Worm (Caenorhabditis elegans) whole organism, L2 larva: ENCODE measurements around the gene nas-39.
A peak's percentile ranks its signal among the peaks of the same experiment; 100 is the strongest.

Experiments
- C34F6.9 ChIP-seq: fragments of 150-350 bp; optimal IDR thresholded peaks from 2 replicates; lab custom pipeline; 2014; ENCODE audit warnings: missing biosample characterization, missing genetic modification characterization
- F13H6.1 ChIP-seq: sonication (generic microtip); optimal IDR thresholded peaks from 2 replicates; lab custom pipeline; 2016; ENCODE audit warnings: missing genetic modification characterization, missing compliant biosample characterization
- R02D3.7 ChIP-seq: fragments of 150-350 bp; optimal IDR thresholded peaks from 2 replicates; lab custom pipeline; 2014; ENCODE audit warnings: missing biosample characterization, missing genetic modification characterization
- Y55F3AM.14 ChIP-seq: fragments of 200-800 bp; sonication (Bioruptor generic); optimal IDR thresholded peaks from 2 replicates; lab custom pipeline; 2018; ENCODE audit warnings: mild to moderate bottlenecking, missing genetic modification characterization, missing compliant biosample characterization
- ZK546.5 ChIP-seq: sonication (generic microtip); optimal IDR thresholded peaks from 2 replicates; lab custom pipeline; 2017; ENCODE audit warnings: missing biosample characterization, missing genetic modification characterization
- ceh-16 ChIP-seq: fragments of 150-350 bp; optimal IDR thresholded peaks from 2 replicates; lab custom pipeline; 2014; ENCODE audit warnings: missing biosample characterization, missing genetic modification characterization
- crh-2 ChIP-seq: sonication (generic microtip); optimal IDR thresholded peaks from 2 replicates; lab custom pipeline; 2017; ENCODE audit warnings: missing biosample characterization, missing genetic modification characterization
- dmd-4 ChIP-seq: sonication (generic microtip); optimal IDR thresholded peaks from 2 replicates; lab custom pipeline; 2017; ENCODE audit warnings: missing biosample characterization, missing genetic modification characterization
- egl-27 ChIP-seq: sonication (generic microtip); optimal IDR thresholded peaks from 3 replicates; lab custom pipeline; 2017; ENCODE audit warnings: missing biosample characterization, missing genetic modification reagents, missing genetic modification characterization
- fos-1 ChIP-seq: fragments of 150-350 bp; optimal IDR thresholded peaks from 2 replicates; lab custom pipeline; 2014; ENCODE audit warnings: missing biosample characterization, missing genetic modification characterization
- lin-11 ChIP-seq: fragments of 150-350 bp; sonication (generic microtip); optimal IDR thresholded peaks from 2 replicates; lab custom pipeline; 2014; ENCODE audit warnings: missing biosample characterization, missing genetic modification characterization, inconsistent platforms, mixed read lengths
- lin-13 ChIP-seq: fragments of 150-350 bp; optimal IDR thresholded peaks from 2 replicates; lab custom pipeline; 2014; ENCODE audit warnings: missing biosample characterization, missing genetic modification reagents, missing genetic modification characterization
- lin-39 ChIP-seq: fragments of 150-350 bp; optimal IDR thresholded peaks from 2 replicates; lab custom pipeline; 2014; ENCODE audit warnings: missing biosample characterization, missing genetic modification reagents, missing genetic modification characterization
- lsy-2 ChIP-seq, 2 experiments: fragments of 150-350 bp in 1 of 2; sonication (generic microtip) in 1 of 2; optimal IDR thresholded peaks; 2 replicates each; lab custom pipeline; 2014 to 2017; ENCODE audit warnings: missing biosample characterization in 2 of 2, missing genetic modification characterization in 2 of 2
- mab-5 ChIP-seq: fragments of 150-350 bp; optimal IDR thresholded peaks from 2 replicates; lab custom pipeline; 2014; ENCODE audit warnings: missing biosample characterization, missing genetic modification characterization
- mbf-1 ChIP-seq: sonication (generic microtip); optimal IDR thresholded peaks from 2 replicates; lab custom pipeline; 2017; ENCODE audit warnings: missing biosample characterization, missing genetic modification characterization
- nhr-12 ChIP-seq: fragments of 150-350 bp; optimal IDR thresholded peaks from 2 replicates; lab custom pipeline; 2014; ENCODE audit warnings: missing biosample characterization, missing genetic modification characterization
- nhr-129 ChIP-seq: fragments of 150-350 bp; optimal IDR thresholded peaks from 2 replicates; lab custom pipeline; 2014; ENCODE audit warnings: missing biosample characterization, missing genetic modification characterization
- nhr-21 ChIP-seq: fragments of 150-350 bp; optimal IDR thresholded peaks from 2 replicates; lab custom pipeline; 2014; ENCODE audit warnings: missing biosample characterization, missing genetic modification characterization
- nhr-25 ChIP-seq: fragments of 150-350 bp; sonication (generic microtip); optimal IDR thresholded peaks from 3 replicates; lab custom pipeline; 2014; ENCODE audit warnings: missing biosample characterization, missing genetic modification characterization
- nhr-6 ChIP-seq: fragments of 150-350 bp; optimal IDR thresholded peaks from 2 replicates; lab custom pipeline; 2014; ENCODE audit warnings: missing biosample characterization, missing genetic modification characterization
- nhr-77 ChIP-seq: fragments of 150-350 bp; optimal IDR thresholded peaks from 2 replicates; lab custom pipeline; 2014; ENCODE audit warnings: missing biosample characterization, missing genetic modification characterization
- peb-1 ChIP-seq: fragments of 150-350 bp; optimal IDR thresholded peaks from 2 replicates; lab custom pipeline; 2014; ENCODE audit warnings: missing biosample characterization, missing genetic modification characterization
- sem-4 ChIP-seq: fragments of 150-350 bp; optimal IDR thresholded peaks from 2 replicates; lab custom pipeline; 2014; ENCODE audit warnings: missing biosample characterization, missing genetic modification reagents, missing genetic modification characterization
- sma-3 ChIP-seq: sonication (generic microtip); optimal IDR thresholded peaks from 2 replicates; lab custom pipeline; 2016; ENCODE audit warnings: missing genetic modification reagents, missing genetic modification characterization, missing compliant biosample characterization
- sma-9 ChIP-seq, 2 experiments: fragments of 150-350 bp in 1 of 2; sonication (generic microtip) in 1 of 2; optimal IDR thresholded peaks; 2 replicates each; lab custom pipeline; 2014 to 2016; ENCODE audit warnings: missing genetic modification characterization in 2 of 2, mild to moderate bottlenecking in 1 of 2, missing biosample characterization in 1 of 2, missing compliant biosample characterization in 1 of 2, missing genetic modification reagents in 1 of 2, moderate library complexity in 1 of 2
- snpc-4 ChIP-seq: fragments of 150-350 bp; optimal IDR thresholded peaks from 2 replicates; lab custom pipeline; 2014; ENCODE audit warnings: missing biosample characterization, missing genetic modification characterization
- unc-39 ChIP-seq: fragments of 150-350 bp; optimal IDR thresholded peaks from 2 replicates; lab custom pipeline; 2014; ENCODE audit warnings: missing biosample characterization, missing genetic modification characterization
- unc-55 ChIP-seq: fragments of 150-350 bp; sonication (generic microtip); optimal IDR thresholded peaks from 3 replicates; lab custom pipeline; 2014; ENCODE audit warnings: missing biosample characterization, missing genetic modification reagents, missing genetic modification characterization
- unc-62 ChIP-seq: fragments of 150-350 bp; optimal IDR thresholded peaks from 2 replicates; lab custom pipeline; 2014; ENCODE audit warnings: missing biosample characterization, missing genetic modification reagents, missing genetic modification characterization
- zag-1 ChIP-seq: fragments of 150-350 bp; optimal IDR thresholded peaks from 2 replicates; lab custom pipeline; 2014; ENCODE audit warnings: missing biosample characterization, missing genetic modification characterization
- ztf-1 ChIP-seq: fragments of 200-800 bp; sonication (Bioruptor generic); conservative IDR thresholded peaks from 2 replicates; pipeline ENCODE4 v1.3.6; 2022; ENCODE audit warnings: missing genetic modification characterization, missing compliant biosample characterization
- ztf-4 ChIP-seq: fragments of 150-350 bp; optimal IDR thresholded peaks from 2 replicates; lab custom pipeline; 2014; ENCODE audit warnings: missing biosample characterization, missing genetic modification characterization

Gene nas-39

ce11 chrX:16468845-16469244 lies 12.1 kb downstream of the nas-39 start:
- TF ChIP-seq egl-27 (tag; lab: Kevin White, UChicago), result no peak
- no peak for TF ChIP-seq mbf-1
- TF ChIP-seq lsy-2 (tag; optimal IDR thresholded peaks at IDR 0.05; lab: Kevin White, UChicago), result no peak
- TF ChIP-seq nhr-25 (tag; lab: Kevin White, UChicago), result no peak

DNA sequence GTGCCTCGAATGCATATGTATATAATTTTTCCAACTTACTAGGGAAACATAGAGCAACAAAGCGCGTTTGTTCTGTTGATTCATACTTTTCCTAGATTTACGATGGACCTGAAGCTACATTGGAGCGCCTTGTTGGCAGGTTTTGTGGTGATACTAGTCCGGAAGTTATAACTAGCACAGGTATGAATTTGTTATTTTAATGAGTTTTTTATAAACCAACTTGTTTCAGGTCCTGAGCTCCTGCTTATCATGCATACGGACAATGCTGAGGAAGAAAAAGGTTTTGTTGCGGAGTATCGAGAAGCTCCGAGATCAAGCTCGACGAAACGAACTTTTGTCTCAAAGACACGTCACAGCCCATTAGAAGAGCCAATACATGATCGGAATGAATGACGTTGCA lies 14.0 kb downstream of the nas-39 start, which contains the start of gene F38E9.1:
Gene F38E9.1, plus strand, starts transcription at position 301 of the 400 bp plus-strand sequence.
- TF ChIP-seq sma-3 (GFP tag; lab: Kevin White, UChicago) (no peak), nhr-129 (tag; lab: Kevin White, UChicago) (no peak), dmd-4 (tag; lab: Kevin White, UChicago) (no peak), ceh-16 (tag; lab: Kevin White, UChicago) (no peak), peb-1 (no peak), R02D3.7 (no peak), nhr-77 (no peak)
- TF ChIP-seq, all 48 proteins: peak for 0

DNA sequence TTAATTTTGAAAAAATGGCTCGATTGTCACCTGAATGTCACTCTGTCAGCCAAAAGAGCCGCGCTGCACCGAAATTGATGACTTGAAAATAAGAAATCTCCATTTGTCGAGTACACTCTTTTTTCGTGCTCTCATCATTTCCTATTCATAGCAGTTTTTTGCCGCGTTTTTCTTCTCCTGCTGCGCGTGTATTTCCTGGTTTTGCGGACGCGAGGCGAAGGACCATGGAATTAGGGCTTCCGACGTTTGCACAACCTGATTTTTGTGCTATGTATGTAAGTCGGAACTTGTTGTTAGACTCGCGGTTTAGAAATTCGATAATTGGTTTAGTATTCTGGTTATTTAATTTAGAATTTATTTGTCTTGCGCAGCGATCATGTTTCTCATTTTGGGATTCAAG lies 23.5 kb downstream of the nas-39 start:
- TF ChIP-seq nhr-77 (no peak), sma-9 (GFP tag; optimal IDR thresholded peaks at IDR 0.05; lab: Kevin White, UChicago) (peak; percentile 13), sma-9 (tag; optimal IDR thresholded peaks at IDR 0.05; lab: Kevin White, UChicago) (no peak), unc-55 (GFP tag; lab: Kevin White, UChicago) (peak; percentile 19)

DNA sequence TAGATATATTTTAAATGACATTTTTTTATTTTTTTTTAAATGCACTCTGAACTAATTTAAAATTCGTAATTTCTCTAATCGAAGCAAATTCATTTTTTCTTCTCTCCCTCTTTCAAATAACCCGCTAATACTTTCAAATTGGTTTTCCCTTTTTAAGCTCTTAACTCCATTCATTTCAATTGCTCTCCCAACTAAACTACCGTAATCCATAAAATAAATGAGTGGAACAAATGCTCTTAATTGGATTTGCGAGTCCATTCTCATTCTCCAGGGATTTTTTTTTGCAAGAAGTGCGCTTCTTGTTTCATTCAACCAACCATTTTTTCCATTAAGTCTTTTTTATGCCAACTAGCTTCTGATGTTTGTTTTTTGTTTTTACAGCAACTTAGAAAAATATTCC lies 24.3 kb downstream of the nas-39 start:
- TF ChIP-seq unc-62 (GFP tag; lab: Kevin White, UChicago) (no peak), mbf-1 (no peak), sma-3 (GFP tag; lab: Kevin White, UChicago) (no peak), ztf-1 (GFP tag; lab: Robert Waterston, UW) (no peak), nhr-6 (tag; lab: Kevin White, UChicago) (no peak), lsy-2 (tag; optimal IDR thresholded peaks at IDR 0.05; lab: Kevin White, UChicago) (peak in 1 of 2 experiments; percentile 49), lin-11 (tag; lab: Kevin White, UChicago) (no peak), nhr-21 (tag; lab: Kevin White, UChicago) (no peak)
- TF ChIP-seq, all 48 proteins: peak for 1

ce11 chrX:16482944-16483343 lies 26.2 kb downstream of the nas-39 start:
- TF ChIP-seq sma-3 (GFP tag; lab: Kevin White, UChicago), result no peak
- no peak for TF ChIP-seq nhr-129 (tag; lab: Kevin White, UChicago)
- TF ChIP-seq ceh-16 (tag; lab: Kevin White, UChicago), result no peak
- no peak for TF ChIP-seq nhr-12 (tag; lab: Kevin White, UChicago)
- no peak for TF ChIP-seq mab-5
- TF ChIP-seq unc-55 (GFP tag; lab: Kevin White, UChicago), result no peak
- TF ChIP-seq ZK546.5 (tag; lab: Kevin White, UChicago), result no peak
- no peak for TF ChIP-seq nhr-6 (tag; lab: Kevin White, UChicago)

DNA sequence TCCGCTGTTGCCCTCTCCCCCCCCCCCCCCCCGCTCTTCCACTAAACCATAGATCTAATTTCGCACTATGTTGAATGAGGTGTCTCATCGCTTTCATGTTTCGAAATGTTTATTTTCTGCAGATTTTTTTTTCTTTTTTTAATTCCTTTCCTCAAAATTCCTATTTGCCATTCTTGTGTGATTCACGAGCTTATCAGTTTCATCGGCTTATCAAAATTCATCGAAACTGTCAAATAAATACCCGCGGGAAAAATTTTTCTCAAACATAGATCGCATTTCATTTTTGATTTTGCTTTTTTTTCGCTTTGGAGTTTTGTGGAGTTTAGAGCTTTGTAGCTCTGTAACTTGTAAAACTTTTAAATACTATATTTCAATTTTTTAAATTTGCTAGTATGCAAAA lies 27.3 kb downstream of the nas-39 start:
- TF ChIP-seq fos-1 (tag; lab: Kevin White, UChicago) (peak; percentile 80), nhr-21 (tag; lab: Kevin White, UChicago) (no peak), sem-4 (tag; lab: Kevin White, UChicago) (no peak), unc-55 (GFP tag; lab: Kevin White, UChicago) (peak; percentile 29)
- TF ChIP-seq, all 48 proteins: peak for 2

DNA sequence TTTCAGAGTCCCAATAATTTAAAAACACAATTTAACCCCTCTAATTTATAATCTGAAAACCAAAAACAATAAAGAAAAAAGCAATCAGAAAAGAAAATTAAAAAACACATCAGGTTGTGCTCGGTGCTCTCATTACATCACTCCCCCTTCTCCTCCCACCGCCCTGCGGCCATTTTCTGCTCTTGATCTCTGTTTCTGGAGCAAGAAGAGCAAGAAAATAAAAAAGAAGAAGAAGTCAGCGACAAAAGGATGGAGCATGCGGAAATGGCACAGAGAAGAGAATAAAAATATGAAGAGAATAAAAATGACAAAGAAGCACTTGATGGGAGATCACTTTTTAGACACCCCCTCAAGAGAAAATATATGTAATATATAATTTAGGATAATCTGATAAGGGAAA lies 28.0 kb downstream of the nas-39 start:
- TF ChIP-seq ztf-4 (no peak), zag-1 (tag; lab: Kevin White, UChicago) (peak; percentile 44), lin-13 (GFP tag; lab: Kevin White, UChicago) (peak; percentile 22), lin-39 (no peak), sma-9 (GFP tag; optimal IDR thresholded peaks at IDR 0.05; lab: Kevin White, UChicago) (peak; percentile 40), sma-9 (tag; optimal IDR thresholded peaks at IDR 0.05; lab: Kevin White, UChicago) (no peak), C34F6.9 (peak; percentile 58), sem-4 (tag; lab: Kevin White, UChicago) (peak; percentile 74), crh-2 (tag; lab: Kevin White, UChicago) (peak; percentile 40), fos-1 (tag; lab: Kevin White, UChicago) (peak; percentile 41), sma-3 (GFP tag; lab: Kevin White, UChicago) (no peak), R02D3.7 (no peak), unc-39 (no peak), mab-5 (peak; percentile 16), nhr-129 (tag; lab: Kevin White, UChicago) (peak; percentile 39), unc-55 (GFP tag; lab: Kevin White, UChicago) (peak; percentile 12), dmd-4 (tag; lab: Kevin White, UChicago) (no peak), snpc-4 (peak; percentile 22), lsy-2 (tag; optimal IDR thresholded peaks at IDR 0.05; lab: Kevin White, UChicago) (peak in 1 of 2 experiments; percentile 37), F13H6.1 (peak; percentile 51), peb-1 (no peak), egl-27 (tag; lab: Kevin White, UChicago) (peak; percentile 63), Y55F3AM.14 (GFP tag; lab: Kevin White, UChicago) (no peak)
